Fruit fly (Drosophila melanogaster) Kc167 (cell line): ENCODE results near the gene awd.

Experiments used
- Myc ChIP-seq: fragments of >200 bp; optimal IDR thresholded peaks from 2 replicates; lab custom pipeline; 2017; ENCODE audit warnings: missing external identifiers
- h ChIP-seq: fragments of >200 bp; optimal IDR thresholded peaks from 3 replicates; lab custom pipeline; 2018; ENCODE audit warnings: missing external identifiers
- psq ChIP-seq: fragments of >200 bp; optimal IDR thresholded peaks from 2 replicates; lab custom pipeline; 2017; ENCODE audit warnings: missing external identifiers

dm6 chr3R:31738060-31738619 is 7.7 kb downstream of the awd start, which contains the start of gene eEF1alpha2:
- TF ChIP-seq Myc (lab: Kevin White, UChicago) (no peak), psq (lab: Kevin White, UChicago) (no peak), h (lab: Kevin White, UChicago) (no peak)
